Fruit fly (Drosophila melanogaster) whole organism, wandering third instar larva: Measurements from ENCODE around the gene Ubx.

Experiments used
- Abd-B ChIP-seq: fragments of >200 bp; optimal IDR thresholded peaks from 2 replicates; lab custom pipeline; 2017; ENCODE audit warnings: missing biosample characterization, missing genetic modification characterization
- CG32264 ChIP-seq: fragments of 200-800 bp; sonication (Bioruptor generic); optimal IDR thresholded peaks from 2 replicates; lab custom pipeline; 2016; ENCODE audit warnings: missing biosample characterization, missing genetic modification characterization
- CG9705 ChIP-seq: fragments of 200-800 bp; sonication (Bioruptor generic); optimal IDR thresholded peaks from 2 replicates; lab custom pipeline; 2018; ENCODE audit warnings: missing biosample characterization, mild to moderate bottlenecking, missing genetic modification characterization
- Dfd ChIP-seq: fragments of >200 bp; optimal IDR thresholded peaks from 2 replicates; lab custom pipeline; 2017; ENCODE audit warnings: missing biosample characterization, missing genetic modification characterization
- Dif ChIP-seq: fragments of 200-275, 200-300 bp; sonication (Bioruptor generic); optimal IDR thresholded peaks from 2 replicates; lab custom pipeline; 2018; ENCODE audit warnings: missing biosample characterization, missing genetic modification characterization; ENCODE audit not compliant: partially characterized antibody
- GATAd ChIP-seq: sonication (Bioruptor generic); optimal IDR thresholded peaks from 2 replicates; lab custom pipeline; 2016; ENCODE audit warnings: missing biosample characterization, missing genetic modification characterization
- HLH106 ChIP-seq: fragments of 200-800 bp; optimal IDR thresholded peaks from 3 replicates; lab custom pipeline; 2019; ENCODE audit warnings: missing biosample characterization, mild to moderate bottlenecking, missing genetic modification characterization, moderate library complexity
- Hnf4 ChIP-seq: fragments of 200-800 bp; sonication (Bioruptor generic); optimal IDR thresholded peaks from 2 replicates; lab custom pipeline; 2016; ENCODE audit warnings: missing biosample characterization, mild to moderate bottlenecking, missing genetic modification characterization
- Hr78 ChIP-seq: fragments of >200 bp; optimal IDR thresholded peaks from 2 replicates; lab custom pipeline; 2017; ENCODE audit warnings: missing biosample characterization, missing genetic modification characterization
- Jra ChIP-seq: sonication (Bioruptor generic); optimal IDR thresholded peaks from 2 replicates; lab custom pipeline; 2016; ENCODE audit warnings: missing biosample characterization, missing genetic modification characterization
- N ChIP-seq: fragments of >200 bp; optimal IDR thresholded peaks from 2 replicates; lab custom pipeline; 2018; ENCODE audit warnings: missing biosample characterization, missing external identifiers, missing genetic modification characterization
- OdsH ChIP-seq: fragments of 200-800 bp; sonication (Bioruptor generic); optimal IDR thresholded peaks from 2 replicates; lab custom pipeline; 2016; ENCODE audit warnings: missing biosample characterization, mild to moderate bottlenecking, missing genetic modification characterization
- Rel ChIP-seq, 2 experiments: fragments of 200-800 bp; sonication (Bioruptor generic) in 1 of 2; optimal IDR thresholded peaks; 2 replicates in 1 of 2; 3 replicates in 1 of 2; lab custom pipeline; 2016 to 2019; ENCODE audit warnings: mild to moderate bottlenecking in 2 of 2, missing biosample characterization in 2 of 2, missing genetic modification characterization in 2 of 2, moderate library complexity in 1 of 2
- Sp1 ChIP-seq: fragments of 200-800 bp; sonication (Bioruptor generic); optimal IDR thresholded peaks from 3 replicates; lab custom pipeline; 2019; ENCODE audit warnings: missing biosample characterization, mild to moderate bottlenecking, missing genetic modification characterization, moderate library complexity
- Vsx2 ChIP-seq: fragments of 200-300, 225-300 bp; sonication (Bioruptor generic); optimal IDR thresholded peaks from 2 replicates; lab custom pipeline; 2018; ENCODE audit warnings: missing biosample characterization, missing genetic modification characterization; ENCODE audit not compliant: partially characterized antibody
- br ChIP-seq: fragments of 200-800 bp; sonication (Bioruptor generic); optimal IDR thresholded peaks from 2 replicates; lab custom pipeline; 2016; ENCODE audit warnings: missing biosample characterization, missing genetic modification characterization
- dl ChIP-seq, 2 experiments: fragments of 175-275, 200-275 bp in 1 of 2; fragments of 200-275 bp in 1 of 2; sonication (Bioruptor generic); optimal IDR thresholded peaks; lab custom pipeline; 2018; ENCODE audit warnings: mild to moderate bottlenecking in 2 of 2, missing biosample characterization in 2 of 2, missing genetic modification characterization in 2 of 2, moderate library complexity in 2 of 2; ENCODE audit not compliant: partially characterized antibody in 2 of 2, insufficient read depth in 1 of 2
- dmrt93B ChIP-seq: fragments of 200-800 bp; sonication (Bioruptor generic); optimal IDR thresholded peaks from 2 replicates; lab custom pipeline; 2018; ENCODE audit warnings: missing biosample characterization, mild to moderate bottlenecking, missing genetic modification characterization
- ey ChIP-seq: fragments of 200-800 bp; sonication (Bioruptor generic); optimal IDR thresholded peaks from 2 replicates; lab custom pipeline; 2016; ENCODE audit warnings: missing biosample characterization, missing genetic modification characterization
- foxo ChIP-seq, 2 experiments: fragments of 200-800 bp; sonication (Bioruptor generic); optimal IDR thresholded peaks; 2 replicates in 1 of 2; 3 replicates in 1 of 2; lab custom pipeline; 2016 to 2017; ENCODE audit warnings: missing biosample characterization in 2 of 2, missing genetic modification characterization in 2 of 2
- fru ChIP-seq: fragments of 200-800 bp; sonication (Bioruptor generic); optimal IDR thresholded peaks from 3 replicates; lab custom pipeline; 2016; ENCODE audit warnings: missing biosample characterization, mild to moderate bottlenecking, missing genetic modification characterization
- h ChIP-seq: fragments of 200-800 bp; sonication (Bioruptor generic); optimal IDR thresholded peaks from 3 replicates; lab custom pipeline; 2016; ENCODE audit warnings: missing biosample characterization, mild to moderate bottlenecking, missing genetic modification characterization
- jim ChIP-seq: fragments of 175-275, 200-325 bp; sonication (Bioruptor generic); optimal IDR thresholded peaks from 2 replicates; lab custom pipeline; 2016; ENCODE audit warnings: missing biosample characterization, mild to moderate bottlenecking, missing genetic modification characterization
- pan ChIP-seq: fragments of >200 bp; optimal IDR thresholded peaks from 2 replicates; lab custom pipeline; 2017
- psq ChIP-seq: fragments of 200-800 bp; sonication (Bioruptor generic); optimal IDR thresholded peaks from 3 replicates; lab custom pipeline; 2017; ENCODE audit warnings: missing biosample characterization, mild to moderate bottlenecking, missing genetic modification characterization, moderate library complexity
- sage ChIP-seq: fragments of 200-800 bp; sonication (Bioruptor generic); optimal IDR thresholded peaks from 2 replicates; lab custom pipeline; 2016; ENCODE audit warnings: missing biosample characterization, mild to moderate bottlenecking, missing genetic modification characterization
- sv ChIP-seq: fragments of 200-800 bp; sonication (Bioruptor generic); optimal IDR thresholded peaks from 3 replicates; lab custom pipeline; 2016; ENCODE audit warnings: missing biosample characterization, missing genetic modification characterization
- tai ChIP-seq: sonication (Bioruptor generic); optimal IDR thresholded peaks from 2 replicates; lab custom pipeline; 2016; ENCODE audit warnings: missing biosample characterization, missing genetic modification characterization
- usp ChIP-seq: fragments of >200 bp; optimal IDR thresholded peaks from 2 replicates; lab custom pipeline; 2017; ENCODE audit warnings: missing biosample characterization, missing genetic modification characterization
- woc ChIP-seq: sonication (Bioruptor generic); optimal IDR thresholded peaks from 2 replicates; lab custom pipeline; 2016; ENCODE audit warnings: missing biosample characterization, mild to moderate bottlenecking, missing genetic modification characterization

Gene Ubx

DNA sequence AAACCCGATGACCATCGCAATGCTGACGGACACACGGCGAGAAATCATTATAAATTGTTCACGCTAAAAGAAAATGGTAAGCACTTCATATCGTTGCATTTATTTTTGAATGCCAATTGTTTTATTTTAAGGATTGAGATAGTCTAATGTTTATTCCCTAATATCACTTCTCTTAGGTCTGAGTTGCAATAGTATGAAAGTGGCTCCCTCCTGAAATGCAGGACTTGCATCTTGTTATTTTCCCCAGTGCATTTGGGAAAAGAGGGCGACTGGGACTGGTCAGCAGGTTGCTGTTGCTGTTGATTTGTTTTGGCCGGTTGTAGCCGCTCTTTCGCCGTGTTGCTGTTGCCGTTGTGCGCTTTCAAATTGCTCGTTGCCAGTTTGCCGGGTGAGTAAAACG is 57.7 kb downstream of the Ubx start:
- peak; percentile 8 for TF ChIP-seq ey
- no peak for TF ChIP-seq br (GFP tag; lab: Kevin White, UChicago)

DNA sequence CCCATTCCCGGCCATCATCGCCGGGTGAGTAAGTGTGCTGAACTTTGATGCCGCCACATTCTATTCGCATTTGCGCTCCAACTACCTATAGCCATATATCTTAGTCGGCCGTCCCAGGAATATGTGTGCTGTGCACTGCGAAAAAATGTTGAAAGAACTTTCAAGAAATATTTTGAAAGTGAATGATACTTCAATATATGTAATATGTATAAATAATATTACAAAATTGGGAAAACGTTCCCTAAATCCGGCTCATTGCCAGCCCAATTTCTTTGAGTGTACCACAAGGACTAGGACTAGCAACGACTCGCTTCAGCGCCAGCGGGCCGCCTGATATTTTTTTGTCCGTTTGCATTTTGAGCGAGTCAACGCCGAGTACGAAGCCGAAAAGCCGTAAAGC is 61.0 kb downstream of the Ubx start:
- TF ChIP-seq CG9705 (GFP tag; lab: Kevin White, UChicago): no peak
- TF ChIP-seq foxo (GFP tag; optimal IDR thresholded peaks at IDR 0.05; lab: Kevin White, UChicago): no peak
- TF ChIP-seq h: no peak
- TF ChIP-seq dmrt93B (GFP tag; lab: Kevin White, UChicago): no peak
- no peak for TF ChIP-seq pan (lab: Kevin White, UChicago)
- TF ChIP-seq Abd-B: no peak
- no peak for TF ChIP-seq Jra (GFP tag; lab: Kevin White, UChicago)
- no peak for TF ChIP-seq fru (GFP tag; lab: Kevin White, UChicago)
- no peak for TF ChIP-seq Sp1 (GFP tag; lab: Kevin White, UChicago)
- no peak for TF ChIP-seq Dif (GFP tag; lab: Kevin White, UChicago)
- TF ChIP-seq, all 38 proteins: peak for 0

DNA sequence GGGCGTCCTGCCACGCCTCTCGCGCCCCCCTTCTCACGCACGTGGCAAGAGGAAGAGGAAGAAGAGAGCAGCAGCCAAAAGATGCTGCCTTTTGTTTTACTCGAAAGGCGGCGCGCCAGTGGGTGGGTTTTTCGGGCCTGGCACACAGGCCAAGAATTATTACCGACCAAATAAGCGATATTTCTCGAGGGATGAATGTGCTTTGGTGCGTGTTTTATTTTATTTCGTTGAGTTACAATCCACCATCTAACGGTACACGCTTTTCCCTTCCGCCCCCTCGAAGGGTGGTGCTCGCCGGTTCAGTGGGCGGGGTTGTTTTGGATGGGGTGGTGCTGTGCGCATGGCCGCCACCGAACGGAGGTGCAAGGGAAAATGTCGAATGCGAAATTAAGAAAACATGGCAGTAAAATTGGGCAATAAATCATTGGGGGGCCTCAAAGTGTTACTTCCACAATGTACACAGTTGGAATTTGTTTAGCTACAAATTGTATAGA is 62.0 kb downstream of the Ubx start:
- TF ChIP-seq dmrt93B (GFP tag; lab: Kevin White, UChicago) (no peak), HLH106 (tag; lab: Kevin White, UChicago) (no peak), Jra (GFP tag; lab: Kevin White, UChicago) (no peak)

- TF ChIP-seq GATAd (no peak), Hr78 (GFP tag; lab: Kevin White, UChicago) (no peak), dl (GFP tag; optimal IDR thresholded peaks at IDR 0.05; lab: Kevin White, UChicago; ENCODE audit: insufficient read depth in 1 of 2, partially characterized antibody in 2 of 2) (no peak), sv (no peak)
- TF ChIP-seq, all 38 proteins: peak for 0
Observed at dm6 chr3R:16664144-16664825, 69.9 kb downstream of the Ubx start.

dm6 chr3R:16661693-16662092 is 72.5 kb downstream of the Ubx start:
- TF ChIP-seq Abd-B: no peak
- no peak for TF ChIP-seq Dif (GFP tag; lab: Kevin White, UChicago)
- TF ChIP-seq Hr78 (GFP tag; lab: Kevin White, UChicago): no peak
- no peak for TF ChIP-seq jim (GFP tag; lab: Kevin White, UChicago)
- no peak for TF ChIP-seq CG32264 (GFP tag; lab: Kevin White, UChicago)
- TF ChIP-seq tai (GFP tag; lab: Kevin White, UChicago): no peak
- TF ChIP-seq usp (GFP tag; lab: Kevin White, UChicago): no peak
- no peak for TF ChIP-seq psq (GFP tag; lab: Kevin White, UChicago)
- no peak for TF ChIP-seq woc
- no peak for TF ChIP-seq Jra (GFP tag; lab: Kevin White, UChicago)
- TF ChIP-seq Vsx2: no peak
- TF ChIP-seq sage: no peak
- TF ChIP-seq h: no peak
- TF ChIP-seq CG9705 (GFP tag; lab: Kevin White, UChicago): no peak
- TF ChIP-seq N: no peak
- no peak for TF ChIP-seq Dfd (GFP tag; lab: Kevin White, UChicago)
- no peak for TF ChIP-seq Rel (GFP tag; optimal IDR thresholded peaks at IDR 0.05; lab: Kevin White, UChicago)
- no peak for TF ChIP-seq Rel (tag; optimal IDR thresholded peaks at IDR 0.05; lab: Kevin White, UChicago)
- TF ChIP-seq Sp1 (GFP tag; lab: Kevin White, UChicago): no peak
- TF ChIP-seq OdsH (GFP tag; lab: Kevin White, UChicago): no peak
- TF ChIP-seq Hnf4: no peak
